Fruit fly (Drosophila melanogaster): ENCODE results near the gene CG9518.

DNA sequence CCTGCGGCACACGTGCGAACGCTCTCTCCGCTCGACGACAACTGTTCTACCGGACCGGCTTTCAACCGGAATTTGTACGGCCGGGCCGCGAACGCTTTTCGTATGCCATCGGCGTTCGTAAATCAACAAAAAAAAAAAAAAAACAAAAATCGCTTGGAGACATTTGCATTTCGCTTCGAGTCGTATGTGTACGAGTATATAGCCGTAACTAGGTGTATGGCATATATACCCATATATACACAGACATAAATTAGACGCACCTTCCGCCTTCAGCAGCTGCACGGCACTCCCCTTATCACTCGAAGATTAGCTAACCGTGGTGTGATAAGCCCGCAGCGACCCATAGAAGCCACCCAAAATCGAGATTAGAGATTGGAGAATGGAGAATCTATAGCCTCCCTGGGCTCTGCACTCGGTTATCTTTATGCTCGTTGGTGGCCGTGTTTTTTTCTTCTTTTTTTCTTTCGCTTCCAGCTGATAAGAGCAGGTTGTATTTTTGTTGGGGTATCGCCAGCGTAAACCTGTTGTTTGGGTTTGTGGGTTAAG is 34.6 kb upstream of the CG9518 start, which contains the start of gene CG9512:
- no peak for TF ChIP-seq Snoo (tag; optimal IDR thresholded peaks at IDR 0.05)
- TF ChIP-seq EcR (GFP tag; optimal IDR thresholded peaks at IDR 0.05): no peak
- no peak for TF ChIP-seq CG15710 (tag; optimal IDR thresholded peaks at IDR 0.05)
- TF ChIP-seq gl (tag; optimal IDR thresholded peaks at IDR 0.05): no peak
- TF ChIP-seq CG8301 (tag; optimal IDR thresholded peaks at IDR 0.05): no peak
- no peak for TF ChIP-seq rn (GFP tag; IDR thresholded peaks at IDR 0.05)
